Fruit fly (Drosophila melanogaster): ENCODE measurements around the gene bard.
A peak's percentile ranks its signal among the peaks of the same experiment; 100 is the strongest.

bard gene

DNA sequence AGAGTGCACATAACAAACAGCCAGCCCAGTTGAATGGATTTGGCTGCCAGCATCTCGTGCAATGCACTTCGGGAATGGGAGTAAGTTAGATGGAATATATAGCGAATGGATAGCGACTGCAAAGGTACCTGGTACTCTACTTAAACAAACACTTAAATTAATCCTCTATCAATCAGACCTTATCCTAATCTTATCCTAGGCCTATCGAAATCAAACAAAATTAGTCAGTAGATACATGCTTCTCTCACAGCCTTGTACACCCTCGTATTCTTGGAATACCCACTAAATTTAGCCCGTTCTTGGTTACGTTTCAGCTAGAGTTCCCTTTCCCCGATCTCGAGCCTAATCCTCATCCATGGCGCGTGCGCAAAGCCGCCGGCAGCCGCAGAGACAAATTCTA is 20.3 kb upstream of the bard start:
- TF ChIP-seq row (GFP tag; IDR thresholded peaks at IDR 0.05) = peak; percentile 25; the same call in 1 of the 3 replicates
- TF ChIP-seq sens (GFP tag) = peak; percentile 59
- peak; percentile 14 for TF ChIP-seq CG1603 (tag; optimal IDR thresholded peaks at IDR 0.05)
- no peak for TF ChIP-seq CG8478 (optimal IDR thresholded peaks at IDR 0.05)
- TF ChIP-seq zfh1 (GFP tag; IDR thresholded peaks at IDR 0.05) = 0 out of 3 replicates have a peak, but pooled peaks have one; percentile 30
- no peak for TF ChIP-seq prd (optimal IDR thresholded peaks at IDR 0.05)
- TF ChIP-seq prd (GFP tag; IDR thresholded peaks at IDR 0.05) = peak; percentile 42; the same call in 1 of the 3 replicates
- peak; percentile 35; the same call in 1 of the 2 replicates for TF ChIP-seq CG4404 (GFP tag; IDR thresholded peaks at IDR 0.05)
- peak; percentile 42; the same call in 1 of the 2 replicates for TF ChIP-seq Xrp1 (GFP tag; IDR thresholded peaks at IDR 0.05)
- TF ChIP-seq CG4730 (GFP tag; IDR thresholded peaks at IDR 0.05) = 0 out of 2 replicates have a peak, but pooled peaks have one; percentile 19
- no peak for TF ChIP-seq tup (GFP tag; optimal IDR thresholded peaks at IDR 0.05)

DNA sequence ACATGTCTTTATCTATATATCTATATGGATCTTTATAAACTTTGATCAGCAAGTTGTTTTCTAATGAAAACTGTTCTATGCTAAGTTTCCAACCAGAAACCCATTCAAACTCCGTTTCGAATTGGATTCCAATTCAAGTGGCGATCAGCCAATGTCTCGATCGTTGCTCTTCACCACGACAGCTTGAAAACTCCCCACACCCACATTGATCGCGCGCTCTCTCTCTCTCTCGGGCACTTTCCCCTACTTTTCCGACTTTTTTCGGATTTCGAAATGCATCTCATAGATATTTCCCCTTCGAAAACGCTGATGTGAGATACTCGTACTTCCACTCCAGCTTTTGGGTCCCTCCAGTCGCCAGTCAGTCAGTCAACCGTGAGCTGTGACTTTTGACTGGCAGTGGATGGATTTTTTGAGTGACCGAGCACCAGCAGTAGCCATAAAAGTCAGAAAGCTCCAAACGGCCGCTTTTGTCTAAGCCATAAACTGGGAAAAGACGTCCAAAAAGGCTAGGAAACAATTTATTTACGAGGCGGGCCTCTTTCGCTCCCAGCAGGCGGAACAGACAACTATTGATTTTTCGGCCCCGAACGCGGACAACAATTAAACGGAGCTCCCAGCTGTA is 17.6 kb upstream of the bard start:
- TF ChIP-seq CG11504 (tag; optimal IDR thresholded peaks at IDR 0.05) = no peak
- TF ChIP-seq gsb-n (tag; optimal IDR thresholded peaks at IDR 0.05) = no peak
- peak; percentile 8 for TF ChIP-seq jing (GFP tag; optimal IDR thresholded peaks at IDR 0.05)
- peak; percentile 83 for TF ChIP-seq Nf-YC (tag; optimal IDR thresholded peaks at IDR 0.05)
- TF ChIP-seq D (optimal IDR thresholded peaks at IDR 0.05) = no peak
- no peak for TF ChIP-seq D (GFP tag; optimal IDR thresholded peaks at IDR 0.05)
- no peak for TF ChIP-seq dati (GFP tag; IDR thresholded peaks at IDR 0.05)
- no peak for TF ChIP-seq crol (GFP tag; IDR thresholded peaks at IDR 0.05)
- no peak for TF ChIP-seq stc (GFP tag; IDR thresholded peaks at IDR 0.05)
- no peak for TF ChIP-seq Dbx (GFP tag; IDR thresholded peaks at IDR 0.05)
- TF ChIP-seq sqz (GFP tag; optimal IDR thresholded peaks at IDR 0.05) = peak; percentile 17
- peak; percentile 28 to 86 for TF ChIP-seq insv (GFP tag; optimal IDR thresholded peaks at IDR 0.05)
- no peak for TF ChIP-seq CG6254 (GFP tag; optimal IDR thresholded peaks at IDR 0.05)
- TF ChIP-seq scrt (GFP tag; optimal IDR thresholded peaks at IDR 0.05) = no peak
- TF ChIP-seq HLHmδ (GFP tag; optimal IDR thresholded peaks at IDR 0.05) = peak; percentile 19
- no peak for TF ChIP-seq ash1 (GFP tag; optimal IDR thresholded peaks at IDR 0.05)
- TF ChIP-seq Jarid2 (GFP tag; optimal IDR thresholded peaks at IDR 0.05) = peak; percentile 50
- peak; percentile 91 for TF ChIP-seq Nf-YB (GFP tag; optimal IDR thresholded peaks at IDR 0.05)
- TF ChIP-seq gcm (GFP tag; optimal IDR thresholded peaks at IDR 0.05) = peak; percentile 32
- peak; percentile 23 for TF ChIP-seq Med (GFP tag)
- no peak for TF ChIP-seq CG8388 (GFP tag; optimal IDR thresholded peaks at IDR 0.05)
- peak; percentile 17 for TF ChIP-seq yki (optimal IDR thresholded peaks at IDR 0.05)
- TF ChIP-seq Trl (optimal IDR thresholded peaks at IDR 0.05) = peak; percentile 30 to 82
- TF ChIP-seq Trl (GFP tag; optimal IDR thresholded peaks at IDR 0.05) = no peak
- no peak for TF ChIP-seq Hr3 (GFP tag; optimal IDR thresholded peaks at IDR 0.05)
- no peak for TF ChIP-seq luna (GFP tag; optimal IDR thresholded peaks at IDR 0.05)
- no peak for TF ChIP-seq CG2875 (GFP tag; optimal IDR thresholded peaks at IDR 0.05)
- TF ChIP-seq Side (GFP tag; optimal IDR thresholded peaks at IDR 0.05) = no peak
- peak; percentile 34 for TF ChIP-seq Deaf1 (tag; optimal IDR thresholded peaks at IDR 0.05)
- TF ChIP-seq BtbVII (GFP tag; optimal IDR thresholded peaks at IDR 0.05) = no peak
- peak; percentile 56 for TF ChIP-seq onecut (GFP tag; IDR thresholded peaks at IDR 0.05)
- no peak for TF ChIP-seq HHEX (GFP tag; optimal IDR thresholded peaks at IDR 0.05)
- TF ChIP-seq cg (GFP tag; optimal IDR thresholded peaks at IDR 0.05) = peak; percentile 46

Data from whole organism, embryonic.